Worm (Caenorhabditis elegans) whole organism, L1 larva: ENCODE measurements around the gene C29H12.6.
A peak's percentile ranks its signal among the peaks of the same experiment; 100 is the strongest.

Experiments
- zip-4 ChIP-seq: fragments of 200-800 bp; sonication (Bioruptor generic); optimal IDR thresholded peaks from 2 replicates; lab custom pipeline; 2018; ENCODE audit warnings: mild to moderate bottlenecking, missing genetic modification characterization, moderate library complexity, missing compliant biosample characterization
- ztf-11 ChIP-seq, 2 experiments: sonication (generic microtip); optimal IDR thresholded peaks; 2 replicates each; lab custom pipeline; 2016 to 2017; ENCODE audit warnings: missing genetic modification characterization in 2 of 2, missing biosample characterization in 1 of 2, missing compliant biosample characterization in 1 of 2

DNA sequence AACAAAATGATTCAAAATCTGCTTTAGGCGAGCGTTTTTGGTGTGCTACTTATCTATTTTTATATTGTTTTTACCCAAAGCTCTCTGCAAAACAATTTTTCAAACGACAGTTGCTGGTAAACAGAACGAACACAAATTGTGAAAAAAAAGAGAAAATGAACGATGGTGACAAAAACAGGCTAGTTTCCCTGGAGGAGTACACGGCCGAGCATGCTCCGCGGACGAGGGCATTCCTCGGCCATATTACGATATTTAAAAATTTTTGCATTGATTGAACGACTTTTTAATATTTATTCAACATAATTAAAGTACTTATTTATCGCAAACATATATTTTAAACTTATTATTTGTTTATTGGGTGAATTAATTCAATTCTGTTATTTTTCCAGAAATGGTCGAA, 20.6 kb downstream of the C29H12.6 start, which contains the start of the genes tpp-2 and rbbp-5:
- peak in 1 of 2 experiments; percentile 82 for TF ChIP-seq ztf-11 (tag; optimal IDR thresholded peaks at IDR 0.05; lab: Kevin White, UChicago)
- TF ChIP-seq zip-4 (GFP tag; lab: Kevin White, UChicago): no peak
